Worm (Caenorhabditis elegans) whole organism, early embryonic: ENCODE results near the gene nkb-2.

ENCODE experiments used
- ama-1 ChIP-seq: fragments of 150-350 bp; optimal IDR thresholded peaks from 2 replicates; lab custom pipeline; 2014
- ceh-13 ChIP-seq: fragments of 200-800 bp; sonication (Bioruptor generic); optimal IDR thresholded peaks from 2 replicates; lab custom pipeline; 2018; ENCODE audit warnings: mild to moderate bottlenecking, missing genetic modification characterization, missing compliant biosample characterization
- pes-1 ChIP-seq: fragments of 200-800 bp; sonication (Bioruptor generic); IDR thresholded peaks from 2 replicates; pipeline ENCODE4 v1.3.6; 2022; ENCODE audit warnings: missing genetic modification reagents, missing genetic modification characterization, missing compliant biosample characterization
- sea-1 ChIP-seq: fragments of 200-800 bp; sonication (Bioruptor generic); conservative IDR thresholded peaks from 2 replicates; pipeline ENCODE4 v1.3.6; 2022; ENCODE audit warnings: missing genetic modification characterization, missing compliant biosample characterization

ce11 chrIV:10628724-10629123 lies 38.0 kb downstream of the nkb-2 start, which contains the start of gene R09H10.5:
- TF ChIP-seq ama-1 (no peak), pes-1 (GFP tag; lab: Robert Waterston, UW) (no peak), ceh-13 (GFP tag; lab: Kevin White, UChicago) (no peak), sea-1 (GFP tag; lab: Robert Waterston, UW) (no peak)
